Fruit fly (Drosophila melanogaster): ENCODE measurements around the gene CG2680.
A peak's percentile ranks its signal among the peaks of the same experiment; 100 is the strongest.

CG2680 gene

DNA sequence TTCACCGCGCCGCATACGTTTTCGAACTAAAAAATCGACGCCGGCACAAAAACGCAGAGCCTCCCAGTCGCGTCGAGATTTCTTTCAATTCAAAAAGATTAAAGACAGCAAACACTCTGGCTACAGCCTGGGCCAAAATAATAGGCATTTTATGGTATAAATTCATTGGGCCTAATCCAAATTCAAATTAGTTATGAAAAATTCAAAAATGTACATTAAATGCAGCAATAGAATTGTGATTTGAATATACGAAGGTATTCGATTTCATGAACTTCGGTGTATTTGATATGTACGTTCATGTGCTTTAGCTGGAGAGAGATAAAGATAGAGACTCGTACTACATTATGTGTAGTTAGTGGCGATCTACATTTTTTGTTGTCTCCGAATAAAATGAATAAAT lies 36.8 kb upstream of the CG2680 start, which contains the start of gene Syx4 (continued):
- TF ChIP-seq CG34376 (GFP tag; optimal IDR thresholded peaks at IDR 0.05) (peak; percentile 33), Sox102F (GFP tag; optimal IDR thresholded peaks at IDR 0.05) (peak; percentile 93), nmo (GFP tag; optimal IDR thresholded peaks at IDR 0.05) (peak; percentile 88), BtbVII (GFP tag; optimal IDR thresholded peaks at IDR 0.05) (peak; percentile 92), CG30431 (GFP tag; optimal IDR thresholded peaks at IDR 0.05) (peak; percentile 61), CG4820 (GFP tag; optimal IDR thresholded peaks at IDR 0.05) (peak; percentile 85), pan (optimal IDR thresholded peaks at IDR 0.05) (no peak), pan (GFP tag; optimal IDR thresholded peaks at IDR 0.05 in 1 of 2, IDR thresholded peaks at IDR 0.05 in 1 of 2) (peak in 1 of 2 experiments; percentile 93), Aef1 (GFP tag; IDR thresholded peaks at IDR 0.05) (peak; percentile 86), Tbp (GFP tag; optimal IDR thresholded peaks at IDR 0.05) (no peak), disco-r (GFP tag; optimal IDR thresholded peaks at IDR 0.05) (peak; percentile 77), CG8388 (GFP tag; optimal IDR thresholded peaks at IDR 0.05) (peak; percentile 87), D19A (tag; optimal IDR thresholded peaks at IDR 0.05) (peak; percentile 85), CG3847 (GFP tag; IDR thresholded peaks at IDR 0.05) (peak; percentile 84), CG30020 (tag; optimal IDR thresholded peaks at IDR 0.05) (no peak), E2f2 (GFP tag; IDR thresholded peaks at IDR 0.05) (peak; percentile 72), pfk (GFP tag; optimal IDR thresholded peaks at IDR 0.05) (no peak), lola (GFP tag; optimal IDR thresholded peaks at IDR 0.05) (peak in 1 of 3 experiments; percentile 53), sug (tag; optimal IDR thresholded peaks at IDR 0.05) (peak; percentile 64), ranshi (GFP tag; IDR thresholded peaks at IDR 0.05) (peak; percentile 90), CG3838 (GFP tag; optimal IDR thresholded peaks at IDR 0.05) (peak; percentile 77), Hey (tag; optimal IDR thresholded peaks at IDR 0.05) (peak; percentile 27), scrt (GFP tag; optimal IDR thresholded peaks at IDR 0.05) (peak; percentile 79), sim (GFP tag; IDR thresholded peaks at IDR 0.05) (peak; percentile 80), CG9727 (GFP tag; optimal IDR thresholded peaks at IDR 0.05) (peak; percentile 86), Eip74EF (GFP tag; optimal IDR thresholded peaks at IDR 0.05) (peak in 1 of 2 experiments; percentile 85), caup (GFP tag; optimal IDR thresholded peaks at IDR 0.05; ENCODE audit: severe bottlenecking) (peak; percentile 93), CG10431 (GFP tag; optimal IDR thresholded peaks at IDR 0.05) (no peak), insv (GFP tag; optimal IDR thresholded peaks at IDR 0.05) (no peak), CG9609 (GFP tag; optimal IDR thresholded peaks at IDR 0.05) (peak; percentile 86), cg (GFP tag; optimal IDR thresholded peaks at IDR 0.05) (no peak), knrl (GFP tag; IDR thresholded peaks at IDR 0.05; ENCODE audit: partially characterized antibody) (no peak), row (GFP tag; IDR thresholded peaks at IDR 0.05) (peak; percentile 87), Sox100B (GFP tag; optimal IDR thresholded peaks at IDR 0.05) (peak; percentile 87), CG14710 (tag; optimal IDR thresholded peaks at IDR 0.05) (peak; percentile 52), fru (optimal IDR thresholded peaks at IDR 0.05) (no peak), gcm (GFP tag; optimal IDR thresholded peaks at IDR 0.05) (peak; percentile 85), CG12391 (tag; optimal IDR thresholded peaks at IDR 0.05) (peak; percentile 93), Dbx (GFP tag; IDR thresholded peaks at IDR 0.05) (peak; percentile 89), Usf (GFP tag; optimal IDR thresholded peaks at IDR 0.05) (peak; percentile 71), chinmo (GFP tag; IDR thresholded peaks at IDR 0.05; ENCODE audit: partially characterized antibody) (no peak), CG13775 (GFP tag; optimal IDR thresholded peaks at IDR 0.05) (peak; percentile 79), CG2202 (tag; optimal IDR thresholded peaks at IDR 0.05) (peak; percentile 61), zen2 (GFP tag; IDR thresholded peaks at IDR 0.05; ENCODE audit: partially characterized antibody) (no peak), PHDP (tag; optimal IDR thresholded peaks at IDR 0.05) (peak; percentile 95), cas (GFP tag; IDR thresholded peaks at IDR 0.05) (peak; percentile 71; the same call in 1 of the 2 replicates), Pdp1 (GFP tag; optimal IDR thresholded peaks at IDR 0.05) (peak; percentile 84 to 85), CG1233 (GFP tag; optimal IDR thresholded peaks at IDR 0.05) (peak; percentile 87), hbn (GFP tag; IDR thresholded peaks at IDR 0.05; ENCODE audit: partially characterized antibody) (no peak), otp (GFP tag; IDR thresholded peaks at IDR 0.05) (peak; percentile 86)

Data from whole organism, embryonic.